Fruit fly (Drosophila melanogaster): ENCODE data around the gene CG43925.

- no peak for TF ChIP-seq usp (GFP tag; optimal IDR thresholded peaks at IDR 0.05)
- no peak for TF ChIP-seq Dll (optimal IDR thresholded peaks at IDR 0.05)
Observed at dm6 chr2L:13135929-13136328, 40.3 kb upstream of the CG43925 start.

All from whole organism.